Fruit fly (Drosophila melanogaster): ENCODE results near the gene CG7044.

CG7044 gene

dm6 chr3R:21060430-21061245 lies 40.9 kb downstream of the CG7044 start, which contains the start of gene Mvl (continued):
- peak; percentile 72 for TF ChIP-seq pzg (GFP tag; optimal IDR thresholded peaks at IDR 0.05)
- peak in 1 of 2 experiments; percentile 73 for TF ChIP-seq eve (GFP tag; optimal IDR thresholded peaks at IDR 0.05)
- TF ChIP-seq B-H1 (GFP tag; IDR thresholded peaks at IDR 0.05), result no peak
- TF ChIP-seq crp (GFP tag; optimal IDR thresholded peaks at IDR 0.05), result peak in 1 of 2 experiments; percentile 72
- TF ChIP-seq HmgD (GFP tag; optimal IDR thresholded peaks at IDR 0.05), result peak; percentile 72
- TF ChIP-seq Hand (GFP tag; optimal IDR thresholded peaks at IDR 0.05), result no peak
- TF ChIP-seq sob (GFP tag; IDR thresholded peaks at IDR 0.05), result no peak
- no peak for TF ChIP-seq Camta (GFP tag; optimal IDR thresholded peaks at IDR 0.05)
- peak; percentile 5 for TF ChIP-seq Lhr (GFP tag; optimal IDR thresholded peaks at IDR 0.05)
- no peak for TF ChIP-seq CG30431 (GFP tag; optimal IDR thresholded peaks at IDR 0.05)
- TF ChIP-seq CG9797 (GFP tag; optimal IDR thresholded peaks at IDR 0.05), result peak; percentile 17
- peak; percentile 89 for TF ChIP-seq CG6175 (GFP tag; IDR thresholded peaks at IDR 0.05)
- TF ChIP-seq Dip3 (GFP tag; optimal IDR thresholded peaks at IDR 0.05), result no peak
- TF ChIP-seq CG6254 (GFP tag; optimal IDR thresholded peaks at IDR 0.05), result peak; percentile 19
- TF ChIP-seq jing (GFP tag; optimal IDR thresholded peaks at IDR 0.05), result no peak
- peak; percentile 6 for TF ChIP-seq Spps (tag; optimal IDR thresholded peaks at IDR 0.05)
- TF ChIP-seq jumu (GFP tag; optimal IDR thresholded peaks at IDR 0.05), result no peak
- peak; percentile 39 for TF ChIP-seq CG2712 (tag; optimal IDR thresholded peaks at IDR 0.05)
- TF ChIP-seq gro (GFP tag; optimal IDR thresholded peaks at IDR 0.05), result peak; percentile 48
- peak; percentile 30 for TF ChIP-seq cwo (GFP tag; optimal IDR thresholded peaks at IDR 0.05)
- TF ChIP-seq amos (GFP tag; IDR thresholded peaks at IDR 0.05; ENCODE audit: partially characterized antibody), result peak; percentile 37
- TF ChIP-seq CG30020 (tag; optimal IDR thresholded peaks at IDR 0.05), result peak; percentile 3
- TF ChIP-seq CG15601 (tag; optimal IDR thresholded peaks at IDR 0.05), result peak; percentile 20
- TF ChIP-seq mirr (GFP tag; optimal IDR thresholded peaks at IDR 0.05), result peak; percentile 30
- TF ChIP-seq tll (GFP tag; optimal IDR thresholded peaks at IDR 0.05), result peak in 1 of 2 experiments; percentile 82
- 0 out of 2 replicates have a peak, but pooled peaks have one; percentile 44 for TF ChIP-seq sens-2 (GFP tag; IDR thresholded peaks at IDR 0.05)
- TF ChIP-seq CG8359 (GFP tag; optimal IDR thresholded peaks at IDR 0.05; ENCODE audit: borderline replicate concordance), result no peak
- TF ChIP-seq Sry-δ (GFP tag; optimal IDR thresholded peaks at IDR 0.05), result peak; percentile 38
- peak; percentile 78 for TF ChIP-seq CG7987 (GFP tag; optimal IDR thresholded peaks at IDR 0.05)
- peak; percentile 34 for TF ChIP-seq CG10267 (tag; optimal IDR thresholded peaks at IDR 0.05)
- no peak for TF ChIP-seq lmd (GFP tag; IDR thresholded peaks at IDR 0.05)
- TF ChIP-seq bbx (GFP tag; IDR thresholded peaks at IDR 0.05; ENCODE audit: partially characterized antibody), result peak; percentile 38; the same call in 1 of the 2 replicates
- peak; percentile 73 for TF ChIP-seq z (GFP tag; IDR thresholded peaks at IDR 0.05)
- TF ChIP-seq CG13894 (tag; optimal IDR thresholded peaks at IDR 0.05), result peak; percentile 96
- peak; percentile 74 for TF ChIP-seq Jarid2 (GFP tag; optimal IDR thresholded peaks at IDR 0.05)
- TF ChIP-seq kay (GFP tag; optimal IDR thresholded peaks at IDR 0.05), result peak; percentile 47
- TF ChIP-seq CG3163 (GFP tag; optimal IDR thresholded peaks at IDR 0.05), result peak; percentile 41
- peak; percentile 62 for TF ChIP-seq sug (tag; optimal IDR thresholded peaks at IDR 0.05)
- TF ChIP-seq sr (GFP tag; IDR thresholded peaks at IDR 0.05), result peak; percentile 86
- TF ChIP-seq Deaf1 (tag; optimal IDR thresholded peaks at IDR 0.05), result peak; percentile 38
- TF ChIP-seq CG14860 (GFP tag; IDR thresholded peaks at IDR 0.05; ENCODE audit: partially characterized antibody), result 0 out of 3 replicates have a peak, but pooled peaks have one; percentile 25
- TF ChIP-seq Ets97D (GFP tag; optimal IDR thresholded peaks at IDR 0.05), result peak; percentile 48
- peak; percentile 82 for TF ChIP-seq bigmax (GFP tag; optimal IDR thresholded peaks at IDR 0.05)
- TF ChIP-seq exex (tag; optimal IDR thresholded peaks at IDR 0.05), result no peak
- TF ChIP-seq Scr (GFP tag; IDR thresholded peaks at IDR 0.05; ENCODE audit: partially characterized antibody), result peak; percentile 27; the same call in 1 of the 2 replicates
- no peak for TF ChIP-seq HHEX (GFP tag; optimal IDR thresholded peaks at IDR 0.05)
- no peak for TF ChIP-seq CG9727 (GFP tag; optimal IDR thresholded peaks at IDR 0.05)
